Fruit fly (Drosophila melanogaster) S2 (cell line): ENCODE results near the gene CG15544.

Experiments used
- CG8478 ChIP-seq: fragments of >200 bp; optimal IDR thresholded peaks from 2 replicates; lab custom pipeline; 2018
- CTCF ChIP-seq, 2 experiments: fragments of >200 bp; optimal IDR thresholded peaks; 2 replicates each; lab custom pipeline; 2018

DNA sequence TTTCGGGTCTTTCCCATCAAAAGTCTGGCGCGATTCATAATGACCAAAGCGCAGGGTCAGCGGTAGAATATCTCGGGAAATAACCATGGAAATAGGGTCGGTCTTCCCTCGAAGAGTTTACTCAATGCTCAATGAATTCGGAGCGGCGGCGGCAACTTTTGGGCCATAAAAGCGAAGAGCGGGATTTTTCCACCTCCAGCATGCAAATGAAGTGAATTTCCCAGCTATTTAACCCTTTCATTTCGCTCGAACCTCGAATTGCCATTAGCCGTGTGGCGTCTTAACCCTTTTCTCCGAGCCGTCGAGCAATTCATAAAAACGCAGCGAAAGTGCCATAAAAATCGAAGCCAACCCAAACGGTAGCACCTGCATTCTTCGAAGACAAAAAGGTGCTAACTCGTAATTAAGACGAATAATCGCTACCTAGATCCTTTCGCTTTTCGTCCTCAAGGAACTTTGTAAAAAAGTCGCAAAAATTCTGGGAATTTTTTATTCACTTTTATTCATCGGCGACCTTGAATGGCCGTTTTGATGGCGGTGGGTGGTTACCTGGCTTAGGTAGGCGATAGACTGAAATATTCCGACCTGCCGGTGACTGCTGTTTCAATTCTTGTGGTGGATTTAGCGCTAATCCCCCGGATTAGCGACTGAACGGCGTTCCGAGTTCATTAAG, 22.0 kb downstream of the CG15544 start:
- no peak for TF ChIP-seq CG8478 (lab: Kevin White, UChicago)
- no peak for TF ChIP-seq CTCF (optimal IDR thresholded peaks at IDR 0.05; lab: Kevin White, UChicago)
